Worm (Caenorhabditis elegans) whole organism, late embryonic: ENCODE measurements around the gene col-179.
A peak's percentile ranks its signal among the peaks of the same experiment; 100 is the strongest.

Source experiments
- C08G9.2 ChIP-seq: sonication (generic microtip); optimal IDR thresholded peaks from 2 replicates; lab custom pipeline; 2016; ENCODE audit warnings: mild to moderate bottlenecking, missing genetic modification characterization, moderate library complexity, missing compliant biosample characterization
- C38D4.7 ChIP-seq: fragments of 200-800 bp; sonication (Bioruptor generic); optimal IDR thresholded peaks from 2 replicates; lab custom pipeline; 2018; ENCODE audit warnings: mild to moderate bottlenecking, missing genetic modification characterization, moderate library complexity, missing compliant biosample characterization
- T23F11.4 ChIP-seq: fragments of 200-800 bp; sonication (Bioruptor generic); optimal IDR thresholded peaks from 2 replicates; lab custom pipeline; 2018; ENCODE audit warnings: mild to moderate bottlenecking, missing genetic modification characterization, missing compliant biosample characterization
- ahr-1 ChIP-seq: sonication (generic microtip); optimal IDR thresholded peaks from 2 replicates; lab custom pipeline; 2016; ENCODE audit warnings: missing genetic modification characterization, missing compliant biosample characterization
- ceh-18 ChIP-seq: sonication (generic microtip); optimal IDR thresholded peaks from 2 replicates; lab custom pipeline; 2016; ENCODE audit warnings: missing genetic modification characterization, missing compliant biosample characterization
- ceh-19 ChIP-seq: fragments of 200-800 bp; sonication (Bioruptor generic); optimal IDR thresholded peaks from 2 replicates; lab custom pipeline; 2018; ENCODE audit warnings: mild to moderate bottlenecking, missing genetic modification characterization, missing compliant biosample characterization
- ceh-2 ChIP-seq: sonication (generic microtip); optimal IDR thresholded peaks from 2 replicates; lab custom pipeline; 2016; ENCODE audit warnings: missing genotype, missing genetic modification characterization, missing compliant biosample characterization
- ceh-30 ChIP-seq: fragments of 150-350 bp; optimal IDR thresholded peaks from 2 replicates; lab custom pipeline; 2014; ENCODE audit warnings: missing biosample characterization, missing genetic modification characterization
- ceh-31 ChIP-seq: sonication (generic microtip); optimal IDR thresholded peaks from 2 replicates; lab custom pipeline; 2016; ENCODE audit warnings: missing genetic modification characterization, missing compliant biosample characterization
- ceh-34 ChIP-seq: sonication (generic microtip); optimal IDR thresholded peaks from 2 replicates; lab custom pipeline; 2016; ENCODE audit warnings: mild to moderate bottlenecking, missing genetic modification characterization, missing compliant biosample characterization
- ceh-45 ChIP-seq: fragments of 200-800 bp; sonication (Bioruptor generic); IDR thresholded peaks from 2 replicates; pipeline ENCODE4 v1.3.6; 2022; ENCODE audit warnings: missing genetic modification reagents, missing genetic modification characterization, missing compliant biosample characterization
- che-1 ChIP-seq: sonication (generic microtip); optimal IDR thresholded peaks from 2 replicates; lab custom pipeline; 2016; ENCODE audit warnings: mild to moderate bottlenecking, missing genetic modification characterization, missing compliant biosample characterization
- dmd-4 ChIP-seq: sonication (generic microtip); optimal IDR thresholded peaks from 2 replicates; lab custom pipeline; 2016; ENCODE audit warnings: borderline replicate concordance, missing genetic modification characterization, missing compliant biosample characterization
- dve-1 ChIP-seq: sonication (generic microtip); optimal IDR thresholded peaks from 2 replicates; lab custom pipeline; 2017; ENCODE audit warnings: antibody characterized with exemption, mild to moderate bottlenecking, missing genetic modification characterization, missing compliant biosample characterization
- elt-2 ChIP-seq: sonication (generic microtip); optimal IDR thresholded peaks from 2 replicates; lab custom pipeline; 2016; ENCODE audit warnings: missing genetic modification reagents, missing genetic modification characterization, missing compliant biosample characterization
- elt-4 ChIP-seq: sonication (generic microtip); optimal IDR thresholded peaks from 2 replicates; lab custom pipeline; 2016; ENCODE audit warnings: missing genetic modification characterization, missing compliant biosample characterization
- ets-4 ChIP-seq: sonication (generic microtip); optimal IDR thresholded peaks from 2 replicates; lab custom pipeline; 2016; ENCODE audit warnings: missing genetic modification characterization, missing compliant biosample characterization
- eyg-1 ChIP-seq: sonication (generic microtip); optimal IDR thresholded peaks from 2 replicates; lab custom pipeline; 2016; ENCODE audit warnings: missing genotype, missing genetic modification characterization, missing compliant biosample characterization
- fkh-6 ChIP-seq: sonication (generic microtip); optimal IDR thresholded peaks from 2 replicates; lab custom pipeline; 2016; ENCODE audit warnings: missing genetic modification characterization, missing compliant biosample characterization
- gmeb-2 ChIP-seq: sonication (generic microtip); optimal IDR thresholded peaks from 2 replicates; lab custom pipeline; 2016; ENCODE audit warnings: missing genetic modification characterization, inconsistent platforms, missing compliant biosample characterization
- hlh-30 ChIP-seq: sonication (generic microtip); optimal IDR thresholded peaks from 2 replicates; lab custom pipeline; 2017; ENCODE audit warnings: antibody characterized with exemption, missing genetic modification characterization, missing compliant biosample characterization; ENCODE audit not compliant: insufficient read depth
- hlh-6 ChIP-seq: sonication (generic microtip); optimal IDR thresholded peaks from 2 replicates; lab custom pipeline; 2016; ENCODE audit warnings: missing genotype, missing genetic modification characterization, missing compliant biosample characterization
- lin-11 ChIP-seq: fragments of 200-800 bp; sonication (Bioruptor generic); optimal IDR thresholded peaks from 2 replicates; lab custom pipeline; 2018; ENCODE audit warnings: mild to moderate bottlenecking, missing genetic modification characterization, missing compliant biosample characterization
- nfya-1 ChIP-seq: sonication (generic microtip); optimal IDR thresholded peaks from 2 replicates; lab custom pipeline; 2017; ENCODE audit warnings: missing genetic modification characterization, mild to moderate bottlenecking, missing compliant biosample characterization, antibody characterized with exemption, moderate library complexity
- nhr-11 ChIP-seq: fragments of 150-350 bp; optimal IDR thresholded peaks from 2 replicates; lab custom pipeline; 2014; ENCODE audit warnings: missing biosample characterization, missing genetic modification characterization
- nhr-232 ChIP-seq: sonication (generic microtip); optimal IDR thresholded peaks from 2 replicates; lab custom pipeline; 2016; ENCODE audit warnings: missing genetic modification characterization, missing compliant biosample characterization
- ref-2 ChIP-seq: sonication (generic microtip); optimal IDR thresholded peaks from 2 replicates; lab custom pipeline; 2016; ENCODE audit warnings: missing genetic modification characterization, missing compliant biosample characterization
- rnt-1 ChIP-seq: sonication (generic microtip); optimal IDR thresholded peaks from 2 replicates; lab custom pipeline; 2016; ENCODE audit warnings: missing genetic modification characterization, missing compliant biosample characterization
- sdc-2 ChIP-seq: sonication (generic microtip); optimal IDR thresholded peaks from 2 replicates; lab custom pipeline; 2016; ENCODE audit warnings: missing genotype, missing genetic modification characterization, missing compliant biosample characterization
- sox-4 ChIP-seq: sonication (generic microtip); optimal IDR thresholded peaks from 2 replicates; lab custom pipeline; 2017; ENCODE audit warnings: mild to moderate bottlenecking, missing genetic modification characterization, inconsistent platforms, missing compliant biosample characterization
- tbx-2 ChIP-seq: sonication (generic microtip); optimal IDR thresholded peaks from 2 replicates; lab custom pipeline; 2016; ENCODE audit warnings: missing genetic modification characterization, missing compliant biosample characterization
- ttx-3 ChIP-seq: sonication (generic microtip); optimal IDR thresholded peaks from 2 replicates; lab custom pipeline; 2016; ENCODE audit warnings: missing genetic modification reagents, missing genetic modification characterization, missing compliant biosample characterization
- unc-42 ChIP-seq: sonication (generic microtip); optimal IDR thresholded peaks from 2 replicates; lab custom pipeline; 2016; ENCODE audit warnings: missing genotype, missing genetic modification characterization, missing compliant biosample characterization
- unc-55 ChIP-seq: sonication (generic microtip); optimal IDR thresholded peaks from 2 replicates; lab custom pipeline; 2017; ENCODE audit warnings: missing biosample characterization, missing genetic modification reagents, missing genetic modification characterization
- ztf-16 ChIP-seq: sonication (generic microtip); optimal IDR thresholded peaks from 2 replicates; lab custom pipeline; 2017; ENCODE audit warnings: missing genetic modification characterization, missing compliant biosample characterization

Gene col-179

ce11 chrX:11222597-11223218 is 21.4 kb downstream of the col-179 start, which contains the start of gene C34F6.9:
Gene C34F6.9 (minus strand): TSS chrX:11222647.
- TF ChIP-seq ceh-19 (GFP tag; lab: Kevin White, UChicago) (no peak), gmeb-2 (tag; lab: Kevin White, UChicago) (no peak), sdc-2 (tag; lab: Kevin White, UChicago) (no peak)
- TF ChIP-seq, all 69 proteins: peak for 0

DNA sequence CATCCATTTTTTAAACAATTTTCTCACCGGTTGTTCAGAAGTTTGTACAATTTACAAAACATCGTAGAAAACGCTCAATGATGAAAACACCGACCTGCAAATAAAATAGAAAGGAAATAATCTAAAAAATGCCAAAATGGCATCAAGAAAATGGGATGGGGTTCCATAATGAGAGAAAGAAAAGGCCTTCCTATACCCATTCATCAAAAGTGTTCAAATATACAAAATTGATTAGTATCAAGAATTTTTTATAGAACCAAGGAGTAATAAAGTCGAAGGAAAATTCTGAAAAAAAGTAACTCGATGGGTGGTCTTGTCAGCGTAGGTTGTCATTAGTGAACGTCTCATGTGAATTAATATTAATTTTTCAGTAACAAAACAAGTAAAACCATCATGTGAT is 25.3 kb downstream of the col-179 start, which contains the start of gene C34F6.12:
Gene C34F6.12, minus strand, starts transcription at position 101 of the 400 bp plus-strand sequence.
- TF ChIP-seq ztf-16 (no peak), unc-55 (no peak), C38D4.7 (GFP tag; lab: Kevin White, UChicago) (no peak), eyg-1 (tag; lab: Kevin White, UChicago) (no peak), elt-4 (tag; lab: Kevin White, UChicago) (no peak), T23F11.4 (no peak), lin-11 (no peak), fkh-6 (no peak)
- TF ChIP-seq, all 69 proteins: peak for 0

ce11 chrX:11240585-11241115 is 39.4 kb downstream of the col-179 start, which contains the start of gene C34F6.10:
Gene C34F6.10 (minus strand): TSS chrX:11240635.
- no peak for TF ChIP-seq dmd-4
- TF ChIP-seq eyg-1 (tag; lab: Kevin White, UChicago), result no peak

DNA sequence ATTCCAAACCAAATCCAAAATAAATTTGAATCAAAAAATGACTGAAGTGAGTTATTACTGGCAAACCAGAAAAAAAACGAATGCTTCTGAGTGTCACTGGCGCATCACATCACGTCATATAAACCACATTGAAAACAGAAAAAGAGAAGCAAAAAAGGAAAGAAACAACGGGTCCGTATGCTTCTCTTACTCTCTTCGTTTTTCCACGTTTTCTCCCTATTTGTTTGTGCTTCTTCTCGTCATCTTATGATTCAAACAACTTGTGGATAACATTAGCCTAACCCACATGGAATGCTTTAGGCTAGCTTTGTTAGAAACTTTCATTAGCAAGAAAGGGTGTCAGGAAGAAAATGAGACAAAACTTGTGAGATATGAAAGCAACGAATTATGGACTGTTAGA is 40.2 kb downstream of the col-179 start:
- TF ChIP-seq lin-11 (no peak), ceh-45 (GFP tag; lab: Robert Waterston, UW) (no peak)

- TF ChIP-seq unc-55, result no peak
Observed at ce11 chrX:11243604-11244003, 42.3 kb downstream of the col-179 start.

- TF ChIP-seq unc-42 (tag; lab: Kevin White, UChicago) (peak; percentile 76), nhr-11 (tag; lab: Kevin White, UChicago) (no peak)
Observed at ce11 chrX:11245056-11245455, 43.8 kb downstream of the col-179 start.

- TF ChIP-seq sox-4 (no peak), nhr-232 (tag; lab: Kevin White, UChicago) (no peak), elt-2 (tag; lab: Kevin White, UChicago) (peak; percentile 3), hlh-30 (tag; lab: Kevin White, UChicago) (peak; percentile 92), sdc-2 (tag; lab: Kevin White, UChicago) (peak; percentile 58), fkh-6 (peak; percentile 28), ceh-31 (tag; lab: Kevin White, UChicago) (peak; percentile 40), che-1 (tag; lab: Kevin White, UChicago) (no peak), ceh-30 (tag; lab: Kevin White, UChicago) (no peak), ceh-2 (tag; lab: Kevin White, UChicago) (peak; percentile 59), ceh-18 (tag; lab: Kevin White, UChicago) (peak; percentile 17), rnt-1 (tag; lab: Kevin White, UChicago) (peak; percentile 37), C08G9.2 (tag; lab: Kevin White, UChicago) (peak; percentile 44), tbx-2 (tag; lab: Kevin White, UChicago) (peak; percentile 47), ceh-34 (tag; lab: Kevin White, UChicago) (peak; percentile 79), ref-2 (tag; lab: Kevin White, UChicago) (peak; percentile 19), ceh-19 (GFP tag; lab: Kevin White, UChicago) (no peak), ets-4 (tag; lab: Kevin White, UChicago) (no peak), nfya-1 (peak; percentile 40), dve-1 (peak; percentile 27), unc-42 (tag; lab: Kevin White, UChicago) (no peak), gmeb-2 (tag; lab: Kevin White, UChicago) (no peak), ttx-3 (tag; lab: Kevin White, UChicago) (no peak), hlh-6 (peak; percentile 75), ahr-1 (tag; lab: Kevin White, UChicago) (no peak)
- TF ChIP-seq, all 69 proteins: peak for 15
Observed at ce11 chrX:11248083-11248482, 46.8 kb downstream of the col-179 start.
